Fruit fly (Drosophila melanogaster) S2 (cell line): ENCODE data around the gene CG32119.

ENCODE experiments used
- CG8478 ChIP-seq: fragments of >200 bp; optimal IDR thresholded peaks from 2 replicates; lab custom pipeline; 2018
- CTCF ChIP-seq, 2 experiments: fragments of >200 bp; optimal IDR thresholded peaks; 2 replicates each; lab custom pipeline; 2018

- no peak for TF ChIP-seq CG8478
- no peak for TF ChIP-seq CTCF (optimal IDR thresholded peaks at IDR 0.05; lab: Kevin White, UChicago)
These were observed 21.6 kb downstream of the CG32119 start for dm6 chr3L:13226894-13227293.
